Worm (Caenorhabditis elegans) whole organism, L2 larva: ENCODE measurements around the gene cutl-12.
A peak's percentile ranks its signal among the peaks of the same experiment; 100 is the strongest.

Experiments
- C34F6.9 ChIP-seq: fragments of 150-350 bp; optimal IDR thresholded peaks from 2 replicates; lab custom pipeline; 2014; ENCODE audit warnings: missing biosample characterization, missing genetic modification characterization
- R02D3.7 ChIP-seq: fragments of 150-350 bp; optimal IDR thresholded peaks from 2 replicates; lab custom pipeline; 2014; ENCODE audit warnings: missing biosample characterization, missing genetic modification characterization
- Y55F3AM.14 ChIP-seq: fragments of 200-800 bp; sonication (Bioruptor generic); optimal IDR thresholded peaks from 2 replicates; lab custom pipeline; 2018; ENCODE audit warnings: mild to moderate bottlenecking, missing genetic modification characterization, missing compliant biosample characterization
- ZK546.5 ChIP-seq: sonication (generic microtip); optimal IDR thresholded peaks from 2 replicates; lab custom pipeline; 2017; ENCODE audit warnings: missing biosample characterization, missing genetic modification characterization
- alr-1 ChIP-seq: fragments of 150-350 bp; optimal IDR thresholded peaks from 2 replicates; lab custom pipeline; 2014; ENCODE audit warnings: missing biosample characterization, missing genetic modification characterization
- aly-2 ChIP-seq: fragments of 150-350 bp; optimal IDR thresholded peaks from 2 replicates; lab custom pipeline; 2014; ENCODE audit warnings: missing biosample characterization, missing genetic modification characterization
- blmp-1 ChIP-seq: sonication (generic microtip); optimal IDR thresholded peaks from 2 replicates; lab custom pipeline; 2017; ENCODE audit warnings: missing genetic modification characterization, mild to moderate bottlenecking, missing compliant biosample characterization, antibody characterized with exemption, moderate library complexity; ENCODE audit not compliant: insufficient read depth
- ceh-16 ChIP-seq: fragments of 150-350 bp; optimal IDR thresholded peaks from 2 replicates; lab custom pipeline; 2014; ENCODE audit warnings: missing biosample characterization, missing genetic modification characterization
- crh-2 ChIP-seq: sonication (generic microtip); optimal IDR thresholded peaks from 2 replicates; lab custom pipeline; 2017; ENCODE audit warnings: missing biosample characterization, missing genetic modification characterization
- egl-27 ChIP-seq: sonication (generic microtip); optimal IDR thresholded peaks from 3 replicates; lab custom pipeline; 2017; ENCODE audit warnings: missing biosample characterization, missing genetic modification reagents, missing genetic modification characterization
- elt-3 ChIP-seq: sonication (generic microtip); optimal IDR thresholded peaks from 2 replicates; lab custom pipeline; 2017; ENCODE audit warnings: missing biosample characterization, missing genetic modification characterization
- fos-1 ChIP-seq: fragments of 150-350 bp; optimal IDR thresholded peaks from 2 replicates; lab custom pipeline; 2014; ENCODE audit warnings: missing biosample characterization, missing genetic modification characterization
- lin-11 ChIP-seq: fragments of 150-350 bp; sonication (generic microtip); optimal IDR thresholded peaks from 2 replicates; lab custom pipeline; 2014; ENCODE audit warnings: missing biosample characterization, missing genetic modification characterization, inconsistent platforms, mixed read lengths
- lin-13 ChIP-seq: fragments of 150-350 bp; optimal IDR thresholded peaks from 2 replicates; lab custom pipeline; 2014; ENCODE audit warnings: missing biosample characterization, missing genetic modification reagents, missing genetic modification characterization
- lsy-2 ChIP-seq, 2 experiments: fragments of 150-350 bp in 1 of 2; sonication (generic microtip) in 1 of 2; optimal IDR thresholded peaks; 2 replicates each; lab custom pipeline; 2014 to 2017; ENCODE audit warnings: missing biosample characterization in 2 of 2, missing genetic modification characterization in 2 of 2
- mab-5 ChIP-seq: fragments of 150-350 bp; optimal IDR thresholded peaks from 2 replicates; lab custom pipeline; 2014; ENCODE audit warnings: missing biosample characterization, missing genetic modification characterization
- mbf-1 ChIP-seq: sonication (generic microtip); optimal IDR thresholded peaks from 2 replicates; lab custom pipeline; 2017; ENCODE audit warnings: missing biosample characterization, missing genetic modification characterization
- mdl-1 ChIP-seq, 2 experiments: fragments of 150-350 bp in 1 of 2; sonication (generic microtip) in 1 of 2; optimal IDR thresholded peaks; 2 replicates each; lab custom pipeline; 2017; ENCODE audit warnings: missing biosample characterization in 2 of 2, missing genetic modification characterization in 2 of 2
- nhr-10 ChIP-seq: sonication (generic microtip); optimal IDR thresholded peaks from 2 replicates; lab custom pipeline; 2017; ENCODE audit warnings: missing biosample characterization, missing genetic modification characterization
- nhr-12 ChIP-seq: fragments of 150-350 bp; optimal IDR thresholded peaks from 2 replicates; lab custom pipeline; 2014; ENCODE audit warnings: missing biosample characterization, missing genetic modification characterization
- nhr-129 ChIP-seq: fragments of 150-350 bp; optimal IDR thresholded peaks from 2 replicates; lab custom pipeline; 2014; ENCODE audit warnings: missing biosample characterization, missing genetic modification characterization
- nhr-23 ChIP-seq: fragments of 150-350 bp; optimal IDR thresholded peaks from 2 replicates; lab custom pipeline; 2014; ENCODE audit warnings: missing biosample characterization, missing genetic modification reagents, missing genetic modification characterization
- nhr-237 ChIP-seq: fragments of 150-350 bp; optimal IDR thresholded peaks from 2 replicates; lab custom pipeline; 2014; ENCODE audit warnings: missing biosample characterization, missing genetic modification characterization
- nhr-25 ChIP-seq: fragments of 150-350 bp; sonication (generic microtip); optimal IDR thresholded peaks from 3 replicates; lab custom pipeline; 2014; ENCODE audit warnings: missing biosample characterization, missing genetic modification characterization
- nhr-6 ChIP-seq: fragments of 150-350 bp; optimal IDR thresholded peaks from 2 replicates; lab custom pipeline; 2014; ENCODE audit warnings: missing biosample characterization, missing genetic modification characterization
- nhr-77 ChIP-seq: fragments of 150-350 bp; optimal IDR thresholded peaks from 2 replicates; lab custom pipeline; 2014; ENCODE audit warnings: missing biosample characterization, missing genetic modification characterization
- peb-1 ChIP-seq: fragments of 150-350 bp; optimal IDR thresholded peaks from 2 replicates; lab custom pipeline; 2014; ENCODE audit warnings: missing biosample characterization, missing genetic modification characterization
- skn-1 ChIP-seq: sonication (generic microtip); optimal IDR thresholded peaks from 2 replicates; lab custom pipeline; 2017; ENCODE audit warnings: missing biosample characterization, missing genetic modification characterization
- sma-3 ChIP-seq: sonication (generic microtip); optimal IDR thresholded peaks from 2 replicates; lab custom pipeline; 2016; ENCODE audit warnings: missing genetic modification reagents, missing genetic modification characterization, missing compliant biosample characterization
- sma-9 ChIP-seq, 2 experiments: fragments of 150-350 bp in 1 of 2; sonication (generic microtip) in 1 of 2; optimal IDR thresholded peaks; 2 replicates each; lab custom pipeline; 2014 to 2016; ENCODE audit warnings: missing genetic modification characterization in 2 of 2, mild to moderate bottlenecking in 1 of 2, missing biosample characterization in 1 of 2, missing compliant biosample characterization in 1 of 2, missing genetic modification reagents in 1 of 2, moderate library complexity in 1 of 2
- snpc-4 ChIP-seq: fragments of 150-350 bp; optimal IDR thresholded peaks from 2 replicates; lab custom pipeline; 2014; ENCODE audit warnings: missing biosample characterization, missing genetic modification characterization
- unc-39 ChIP-seq: fragments of 150-350 bp; optimal IDR thresholded peaks from 2 replicates; lab custom pipeline; 2014; ENCODE audit warnings: missing biosample characterization, missing genetic modification characterization
- unc-55 ChIP-seq: fragments of 150-350 bp; sonication (generic microtip); optimal IDR thresholded peaks from 3 replicates; lab custom pipeline; 2014; ENCODE audit warnings: missing biosample characterization, missing genetic modification reagents, missing genetic modification characterization
- unc-62 ChIP-seq: fragments of 150-350 bp; optimal IDR thresholded peaks from 2 replicates; lab custom pipeline; 2014; ENCODE audit warnings: missing biosample characterization, missing genetic modification reagents, missing genetic modification characterization
- zag-1 ChIP-seq: fragments of 150-350 bp; optimal IDR thresholded peaks from 2 replicates; lab custom pipeline; 2014; ENCODE audit warnings: missing biosample characterization, missing genetic modification characterization
- ztf-11 ChIP-seq: sonication (generic microtip); optimal IDR thresholded peaks from 2 replicates; lab custom pipeline; 2017; ENCODE audit warnings: missing biosample characterization, missing genetic modification characterization
- ztf-4 ChIP-seq: fragments of 150-350 bp; optimal IDR thresholded peaks from 2 replicates; lab custom pipeline; 2014; ENCODE audit warnings: missing biosample characterization, missing genetic modification characterization

Gene cutl-12

ce11 chrII:8661539-8661938, 27.3 kb upstream of the cutl-12 start, which contains the start of the genes piga-1 and eif-2Bepsilon:
TSS of gene piga-1 (minus strand) at chrII:8661712.
TSS of gene eif-2Bepsilon (plus strand) at chrII:8661869.
- TF ChIP-seq nhr-10 (tag; lab: Kevin White, UChicago) (no peak), elt-3 (tag; lab: Kevin White, UChicago) (no peak), ceh-16 (tag; lab: Kevin White, UChicago) (no peak), ztf-11 (tag; lab: Kevin White, UChicago) (no peak), snpc-4 (tag; lab: Kevin White, UChicago) (no peak), sma-3 (no peak), blmp-1 (tag; lab: Kevin White, UChicago) (no peak), zag-1 (tag; lab: Kevin White, UChicago) (no peak), ZK546.5 (tag; lab: Kevin White, UChicago) (no peak), lsy-2 (tag; optimal IDR thresholded peaks at IDR 0.05; lab: Kevin White, UChicago) (peak in 1 of 2 experiments; percentile 74), lin-13 (GFP tag; lab: Kevin White, UChicago) (no peak), crh-2 (tag; lab: Kevin White, UChicago) (peak; percentile 72), fos-1 (tag; lab: Kevin White, UChicago) (peak; percentile 21), lin-11 (no peak), nhr-129 (peak; percentile 48), R02D3.7 (tag; lab: Kevin White, UChicago) (no peak), C34F6.9 (tag; lab: Kevin White, UChicago) (peak; percentile 88), mab-5 (no peak), nhr-237 (tag; lab: Kevin White, UChicago) (no peak), unc-39 (tag; lab: Kevin White, UChicago) (no peak), nhr-25 (no peak), unc-62 (GFP tag; lab: Kevin White, UChicago) (no peak), nhr-23 (tag; lab: Kevin White, UChicago) (no peak), nhr-77 (tag; lab: Kevin White, UChicago) (no peak), mdl-1 (tag; optimal IDR thresholded peaks at IDR 0.05; lab: Kevin White, UChicago) (peak in 1 of 2 experiments; percentile 1), ztf-4 (no peak), nhr-6 (tag; lab: Kevin White, UChicago) (peak; percentile 24), nhr-12 (tag; lab: Kevin White, UChicago) (no peak), alr-1 (tag; lab: Kevin White, UChicago) (no peak), unc-55 (peak; percentile 84), sma-9 (GFP tag; optimal IDR thresholded peaks at IDR 0.05; lab: Kevin White, UChicago) (peak; percentile 21), sma-9 (tag; optimal IDR thresholded peaks at IDR 0.05; lab: Kevin White, UChicago) (no peak), egl-27 (tag; lab: Kevin White, UChicago) (no peak)

ce11 chrII:8658835-8659234, 24.5 kb upstream of the cutl-12 start, which contains the start of gene atg-10:
TSS of gene atg-10 (plus strand) at chrII:8659135.
- TF ChIP-seq aly-2 (tag; lab: Kevin White, UChicago) = no peak
- no peak for TF ChIP-seq lin-11
- TF ChIP-seq sma-9 (GFP tag; optimal IDR thresholded peaks at IDR 0.05; lab: Kevin White, UChicago) = no peak
- TF ChIP-seq sma-9 (tag; optimal IDR thresholded peaks at IDR 0.05; lab: Kevin White, UChicago) = no peak
- TF ChIP-seq skn-1 (tag; lab: Kevin White, UChicago) = no peak
- TF ChIP-seq Y55F3AM.14 (GFP tag; lab: Kevin White, UChicago) = no peak
- no peak for TF ChIP-seq crh-2 (tag; lab: Kevin White, UChicago)
- TF ChIP-seq peb-1 (tag; lab: Kevin White, UChicago) = no peak
- no peak for TF ChIP-seq fos-1 (tag; lab: Kevin White, UChicago)
- TF ChIP-seq ztf-4 = no peak
- TF ChIP-seq unc-55 = no peak
- no peak for TF ChIP-seq alr-1 (tag; lab: Kevin White, UChicago)

- TF ChIP-seq C34F6.9 (tag; lab: Kevin White, UChicago) (peak; percentile 67), sma-9 (GFP tag; optimal IDR thresholded peaks at IDR 0.05; lab: Kevin White, UChicago) (peak; percentile 46), sma-9 (tag; optimal IDR thresholded peaks at IDR 0.05; lab: Kevin White, UChicago) (no peak), nhr-77 (tag; lab: Kevin White, UChicago) (no peak), crh-2 (tag; lab: Kevin White, UChicago) (peak; percentile 3), nhr-129 (peak; percentile 53), Y55F3AM.14 (GFP tag; lab: Kevin White, UChicago) (no peak), sma-3 (peak; percentile 20), mbf-1 (tag; lab: Kevin White, UChicago) (no peak)
Observed at ce11 chrII:8650644-8651159, 16.4 kb upstream of the cutl-12 start, which contains the start of gene pyr-1. TSS of gene pyr-1 (plus strand) at chrII:8651109.
